Worm (Caenorhabditis elegans) whole organism, mixed stage, embryonic: ENCODE data around the gene C02F5.13.

ENCODE experiments used
- ceh-39 ChIP-seq: fragments of 150-350 bp; optimal IDR thresholded peaks from 2 replicates; lab custom pipeline; 2014; ENCODE audit warnings: missing biosample characterization, missing genetic modification characterization
- nhr-237 ChIP-seq: fragments of 150-350 bp; optimal IDR thresholded peaks from 2 replicates; lab custom pipeline; 2014; ENCODE audit warnings: missing biosample characterization, missing genetic modification characterization
- sptf-1 ChIP-seq: sonication (generic microtip); optimal IDR thresholded peaks from 2 replicates; lab custom pipeline; 2017; ENCODE audit warnings: mild to moderate bottlenecking, missing genetic modification characterization, moderate library complexity, missing compliant biosample characterization
- unc-120 ChIP-seq: sonication (generic microtip); optimal IDR thresholded peaks from 2 replicates; lab custom pipeline; 2017; ENCODE audit warnings: missing genetic modification characterization, missing compliant biosample characterization; ENCODE audit not compliant: poor library complexity, severe bottlenecking
- unc-39 ChIP-seq: fragments of 150-350 bp; optimal IDR thresholded peaks from 2 replicates; lab custom pipeline; 2014; ENCODE audit warnings: missing biosample characterization, missing genetic modification characterization
- unc-62 ChIP-seq: fragments of 150-350 bp; optimal IDR thresholded peaks from 2 replicates; lab custom pipeline; 2014; ENCODE audit warnings: missing biosample characterization, missing genetic modification reagents, missing genetic modification characterization
- ztf-11 ChIP-seq: fragments of 150-350 bp; optimal IDR thresholded peaks from 2 replicates; lab custom pipeline; 2014; ENCODE audit warnings: missing biosample characterization, missing genetic modification characterization

DNA sequence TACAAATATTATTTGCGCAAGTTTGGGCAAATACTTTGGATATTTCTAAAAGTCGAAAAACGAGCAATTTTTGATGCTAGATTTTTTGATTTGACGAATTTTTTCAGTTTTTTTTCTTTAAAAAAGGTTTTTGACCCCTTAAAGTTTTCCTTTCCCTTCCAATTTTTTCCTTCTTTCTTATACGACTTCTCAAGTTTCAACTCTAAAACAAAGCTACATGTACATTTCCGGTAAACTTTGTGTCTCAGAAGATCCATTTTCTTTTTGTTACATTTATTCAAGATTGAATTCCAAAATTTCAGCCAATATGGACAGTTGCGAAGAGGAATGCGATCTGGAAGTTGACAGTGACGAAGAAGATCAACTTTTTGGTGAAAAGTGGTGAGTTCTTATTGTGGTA lies 31.6 kb downstream of the C02F5.13 start, which contains the start of gene mig-10:
- TF ChIP-seq nhr-237 (no peak), sptf-1 (no peak), unc-62 (GFP tag; lab: Kevin White, UChicago) (no peak), unc-120 (no peak), ztf-11 (tag; lab: Kevin White, UChicago) (no peak), unc-39 (tag; lab: Kevin White, UChicago) (no peak), ceh-39 (tag; lab: Kevin White, UChicago) (no peak)
